Worm (Caenorhabditis elegans) whole organism, mixed stage, embryonic: ENCODE data around the gene pgph-3.

Experiments
- blmp-1 ChIP-seq: fragments of 150-350 bp; optimal IDR thresholded peaks from 2 replicates; lab custom pipeline; 2014; ENCODE audit warnings: missing biosample characterization, missing genetic modification characterization
- drap-1 ChIP-seq: fragments of 200-800 bp; sonication (Bioruptor generic); optimal IDR thresholded peaks from 3 replicates; lab custom pipeline; 2018; ENCODE audit warnings: mild to moderate bottlenecking, missing genetic modification characterization, missing compliant biosample characterization
- lin-13 ChIP-seq: fragments of 150-350 bp; optimal IDR thresholded peaks from 2 replicates; lab custom pipeline; 2014; ENCODE audit warnings: missing biosample characterization, missing genetic modification characterization
- mep-1 ChIP-seq: fragments of 150-350 bp; optimal IDR thresholded peaks from 2 replicates; lab custom pipeline; 2017; ENCODE audit warnings: missing biosample characterization, missing genetic modification reagents, missing genetic modification characterization, inconsistent platforms
- nhr-12 ChIP-seq: fragments of 150-350 bp; optimal IDR thresholded peaks from 2 replicates; lab custom pipeline; 2014; ENCODE audit warnings: missing biosample characterization, missing genetic modification characterization
- nhr-2 ChIP-seq: fragments of 150-350 bp; optimal IDR thresholded peaks from 2 replicates; lab custom pipeline; 2014; ENCODE audit warnings: missing biosample characterization, missing genetic modification characterization
- nhr-237 ChIP-seq: fragments of 150-350 bp; optimal IDR thresholded peaks from 2 replicates; lab custom pipeline; 2014; ENCODE audit warnings: missing biosample characterization, missing genetic modification characterization
- pha-4 ChIP-seq: fragments of 150-350 bp; optimal IDR thresholded peaks from 2 replicates; lab custom pipeline; 2018; ENCODE audit warnings: missing biosample characterization, missing genetic modification reagents, missing genetic modification characterization
- snpc-4 ChIP-seq: fragments of 150-350 bp; optimal IDR thresholded peaks from 2 replicates; lab custom pipeline; 2014; ENCODE audit warnings: missing biosample characterization, missing genetic modification characterization
- unc-39 ChIP-seq: fragments of 150-350 bp; optimal IDR thresholded peaks from 2 replicates; lab custom pipeline; 2014; ENCODE audit warnings: missing biosample characterization, missing genetic modification characterization

DNA sequence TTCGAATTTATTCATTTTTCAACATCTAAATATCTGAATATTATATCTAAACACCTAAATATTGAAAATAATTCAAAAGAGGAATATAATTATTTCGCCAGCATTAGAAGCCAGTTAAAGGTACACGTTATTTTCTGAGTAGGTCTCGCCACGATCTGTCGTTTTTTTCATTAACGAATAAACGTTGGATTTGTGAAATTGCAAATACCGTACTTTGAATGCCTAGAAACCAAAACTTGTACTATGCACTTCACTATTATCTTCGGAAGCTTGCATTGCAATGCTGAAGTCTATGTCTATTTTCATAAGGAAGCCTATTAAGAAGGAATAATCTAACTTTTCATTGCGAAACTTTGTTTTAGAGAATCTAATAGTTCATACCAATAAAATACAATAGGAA lies 8.9 kb upstream of the pgph-3 start:
- TF ChIP-seq snpc-4 (tag; lab: Kevin White, UChicago): no peak
- no peak for TF ChIP-seq nhr-237 (tag; lab: Kevin White, UChicago)
- no peak for TF ChIP-seq drap-1 (GFP tag; lab: Kevin White, UChicago)
- TF ChIP-seq blmp-1: no peak
- no peak for TF ChIP-seq nhr-12 (tag; lab: Kevin White, UChicago)
- no peak for TF ChIP-seq lin-13 (tag; lab: Kevin White, UChicago)
- TF ChIP-seq unc-39 (tag; lab: Kevin White, UChicago): no peak
- no peak for TF ChIP-seq mep-1
- no peak for TF ChIP-seq pha-4 (tag; lab: Kevin White, UChicago)
- no peak for TF ChIP-seq nhr-2 (tag; lab: Kevin White, UChicago)
